Fruit fly (Drosophila melanogaster) whole organism: ENCODE data around the gene T48.

Experiments used
- CG8478 ChIP-seq: fragments of >200 bp; optimal IDR thresholded peaks from 2 replicates; lab custom pipeline; 2018; ENCODE audit warnings: inconsistent platforms
- EcR ChIP-seq, 2 experiments: fragments of >200 bp; optimal IDR thresholded peaks; 2 replicates each; lab custom pipeline; 2017; ENCODE audit warnings: missing biosample characterization in 2 of 2, missing genetic modification characterization in 2 of 2, missing genetic modification reagents in 2 of 2

DNA sequence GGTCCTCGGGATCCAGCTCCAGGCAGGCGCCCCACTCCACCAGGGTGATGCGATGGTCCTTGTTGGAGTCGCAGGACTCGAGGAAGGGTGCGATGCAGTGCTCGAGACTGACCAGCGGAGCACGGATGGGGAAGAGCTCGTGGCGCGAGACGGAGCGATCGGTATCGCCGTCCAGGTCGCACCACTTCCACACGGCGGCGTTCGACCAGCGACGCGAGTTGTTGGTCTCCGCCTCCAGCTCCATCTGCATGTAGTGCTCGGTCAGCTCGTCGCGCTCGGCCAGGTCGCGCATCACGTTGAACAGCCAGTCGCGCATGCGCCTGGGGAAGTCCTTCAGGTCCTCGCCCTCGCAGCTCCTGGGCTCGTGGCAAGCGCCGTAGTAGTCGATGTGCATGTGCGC is 12.1 kb upstream of the T48 start:
- TF ChIP-seq EcR (GFP tag; optimal IDR thresholded peaks at IDR 0.05; lab: Kevin White, UChicago) (no peak), CG8478 (lab: Kevin White, UChicago) (no peak)
